Worm (Caenorhabditis elegans): Measurements from ENCODE around the gene T25E4.2.

- TF ChIP-seq ztf-23 (GFP tag; IDR thresholded peaks at IDR 0.05) (peak; percentile 84), flt-1 (GFP tag; IDR thresholded peaks at IDR 0.05) (peak; percentile 93)
Measured at ce11 chrII:5543476-5544144, 38.6 kb downstream of the T25E4.2 start.
